Fruit fly (Drosophila melanogaster) whole organism, embryonic: ENCODE measurements around the gene CG43198.

Experiments used
- B-H1 ChIP-seq: fragments of 200-800 bp; sonication (Bioruptor generic); IDR thresholded peaks from 3 replicates; pipeline ENCODE4 v1.3.6; 2022; ENCODE audit warnings: missing biosample characterization, missing genetic modification characterization
- CG15073 ChIP-seq: fragments of 200-800 bp; sonication (Bioruptor generic); optimal IDR thresholded peaks from 2 replicates; lab custom pipeline; 2016; ENCODE audit warnings: missing biosample characterization, missing genetic modification characterization
- CG18599 ChIP-seq: fragments of 200-800 bp; sonication (Bioruptor generic); optimal IDR thresholded peaks from 3 replicates; lab custom pipeline; 2017; ENCODE audit warnings: missing biosample characterization, missing genetic modification characterization, mild to moderate bottlenecking, moderate library complexity, missing genetic modification reagents
- CG2116 ChIP-seq: fragments of 200-800 bp; sonication (Bioruptor generic); optimal IDR thresholded peaks from 3 replicates; lab custom pipeline; 2018; ENCODE audit warnings: missing biosample characterization, mild to moderate bottlenecking, missing genetic modification characterization
- CG2889 ChIP-seq: fragments of 200-800 bp; sonication (Bioruptor generic); IDR thresholded peaks from 3 replicates; pipeline ENCODE4 v1.3.6; 2022; ENCODE audit warnings: missing biosample characterization, missing genetic modification characterization
- CG30431 ChIP-seq: fragments of 200-800 bp; sonication (Bioruptor generic); optimal IDR thresholded peaks from 2 replicates; lab custom pipeline; 2017; ENCODE audit warnings: missing biosample characterization, missing genetic modification characterization
- CG4328 ChIP-seq: fragments of 200-800 bp; sonication (Bioruptor generic); optimal IDR thresholded peaks from 3 replicates; lab custom pipeline; 2017; ENCODE audit warnings: missing biosample characterization, missing genetic modification reagents, missing genetic modification characterization
- CG6689 ChIP-seq: fragments of 200-800 bp; sonication (Bioruptor generic); IDR thresholded peaks from 2 replicates; pipeline ENCODE4 v1.3.6; 2022; ENCODE audit warnings: missing biosample characterization, missing genetic modification characterization
- CG8281 ChIP-seq: fragments of 200-800 bp; sonication (Bioruptor generic); optimal IDR thresholded peaks from 2 replicates; lab custom pipeline; 2018; ENCODE audit warnings: missing biosample characterization, mild to moderate bottlenecking, missing genetic modification characterization, moderate library complexity
- CG8924 ChIP-seq: fragments of 200-800 bp; optimal IDR thresholded peaks from 3 replicates; lab custom pipeline; 2019; ENCODE audit warnings: missing biosample characterization, mild to moderate bottlenecking, missing genetic modification characterization, moderate library complexity
- CTCF ChIP-seq: fragments of 200-800 bp; sonication (Bioruptor generic); optimal IDR thresholded peaks from 2 replicates; lab custom pipeline; 2017; ENCODE audit warnings: missing biosample characterization, mild to moderate bottlenecking, missing genetic modification characterization, moderate library complexity
- Dbx ChIP-seq: fragments of 200-800 bp; sonication (Bioruptor generic); IDR thresholded peaks from 3 replicates; pipeline ENCODE4 v1.3.6; 2022; ENCODE audit warnings: missing biosample characterization, missing genetic modification characterization
- Dfd ChIP-seq, 2 experiments: fragments of >200 bp; optimal IDR thresholded peaks; 2 replicates each; lab custom pipeline; 2017; ENCODE audit warnings: missing biosample characterization in 2 of 2, missing genetic modification characterization in 2 of 2
- Dref ChIP-seq: fragments of 200-800 bp; sonication (Bioruptor generic); IDR thresholded peaks from 2 replicates; pipeline ENCODE4 v1.3.6; 2022; ENCODE audit warnings: missing biosample characterization, missing genetic modification characterization
- Drgx ChIP-seq: fragments of 200-800 bp; sonication (Bioruptor generic); IDR thresholded peaks from 2 replicates; pipeline ENCODE4 v1.3.6; 2022; ENCODE audit warnings: missing biosample characterization, missing genetic modification characterization
- Ets65A ChIP-seq: fragments of 200-800 bp; sonication (Bioruptor generic); peaks from one replicate; lab custom pipeline; 2016; ENCODE audit warnings: missing biosample characterization, missing genetic modification characterization
- HLHmδ ChIP-seq: fragments of 200-800 bp; sonication (Bioruptor generic); optimal IDR thresholded peaks from 2 replicates; lab custom pipeline; 2018; ENCODE audit warnings: missing biosample characterization, mild to moderate bottlenecking, missing genetic modification characterization, moderate library complexity
- HmgZ ChIP-seq: fragments of 200-800 bp; sonication (Bioruptor generic); optimal IDR thresholded peaks from 2 replicates; lab custom pipeline; 2018; ENCODE audit warnings: missing biosample characterization, mild to moderate bottlenecking, missing genetic modification characterization
- Lhr ChIP-seq: fragments of 200-800 bp; sonication (Bioruptor generic); optimal IDR thresholded peaks from 3 replicates; lab custom pipeline; 2017; ENCODE audit warnings: mild to moderate bottlenecking, missing biosample characterization, missing genetic modification reagents, missing genetic modification characterization
- NC2α ChIP-seq: fragments of 200-800 bp; sonication (Bioruptor generic); optimal IDR thresholded peaks from 2 replicates; lab custom pipeline; 2016; ENCODE audit warnings: missing biosample characterization, missing genetic modification characterization
- Neu2 ChIP-seq: fragments of 200-800 bp; sonication (Bioruptor generic); optimal IDR thresholded peaks from 3 replicates; lab custom pipeline; 2016; ENCODE audit warnings: missing biosample characterization, missing genetic modification characterization, borderline replicate concordance
- NfI ChIP-seq: fragments of 200-800 bp; sonication (Bioruptor generic); optimal IDR thresholded peaks from 3 replicates; lab custom pipeline; 2018; ENCODE audit warnings: missing biosample characterization, mild to moderate bottlenecking, missing genetic modification characterization, moderate library complexity
- Opbp ChIP-seq: fragments of 200-800 bp; sonication (Bioruptor generic); IDR thresholded peaks from 3 replicates; pipeline ENCODE4 v1.3.6; 2022; ENCODE audit warnings: missing biosample characterization, missing genetic modification characterization; ENCODE audit not compliant: partially characterized antibody
- chinmo ChIP-seq: fragments of 200-800 bp; sonication (Bioruptor generic); IDR thresholded peaks from 4 replicates; pipeline ENCODE4 v1.3.6; 2022; ENCODE audit warnings: missing biosample characterization, missing genetic modification characterization; ENCODE audit not compliant: partially characterized antibody
- esg ChIP-seq: fragments of 200-800 bp; sonication (Bioruptor generic); conservative IDR thresholded peaks from 2 replicates; pipeline ENCODE4 v1.3.6; 2022; ENCODE audit warnings: missing biosample characterization, missing genetic modification characterization
- exex ChIP-seq: fragments of 200-800 bp; sonication (Bioruptor generic); optimal IDR thresholded peaks from 4 replicates; lab custom pipeline; 2018; ENCODE audit warnings: missing biosample characterization, mild to moderate bottlenecking, missing genetic modification characterization, moderate library complexity
- fd3F ChIP-seq: fragments of 200-800 bp; sonication (Bioruptor generic); optimal IDR thresholded peaks from 2 replicates; lab custom pipeline; 2018; ENCODE audit warnings: missing biosample characterization, mild to moderate bottlenecking, missing genetic modification characterization, moderate library complexity
- fu2 ChIP-seq: fragments of 200-800 bp; sonication (Bioruptor generic); optimal IDR thresholded peaks from 2 replicates; lab custom pipeline; 2016; ENCODE audit warnings: missing biosample characterization, missing genetic modification characterization
- grau ChIP-seq: fragments of 200-800 bp; optimal IDR thresholded peaks from 3 replicates; lab custom pipeline; 2019; ENCODE audit warnings: missing biosample characterization, mild to moderate bottlenecking, missing genetic modification characterization, moderate library complexity
- jigr1 ChIP-seq: fragments of 200-800 bp; sonication (Bioruptor generic); IDR thresholded peaks from 3 replicates; pipeline ENCODE4 v1.3.6; 2022; ENCODE audit warnings: missing biosample characterization, missing genetic modification characterization
- lab ChIP-seq: fragments of 200-800 bp; sonication (Bioruptor generic); optimal IDR thresholded peaks from 3 replicates; lab custom pipeline; 2017; ENCODE audit warnings: missing biosample characterization, missing genetic modification characterization, mild to moderate bottlenecking, moderate library complexity, missing genetic modification reagents
- pan ChIP-seq, 4 experiments: fragments of >200 bp in 3 of 4; fragments of 200-800 bp in 1 of 4; sonication (Bioruptor generic) in 1 of 4; optimal IDR thresholded peaks in 3 of 4; IDR thresholded peaks in 1 of 4; 2 replicates each; pipeline versions ENCODE4 v1.3.6 to Lab custom; 2017 to 2022; ENCODE audit warnings: missing biosample characterization in 2 of 4, missing genetic modification characterization in 2 of 4, mixed read lengths in 1 of 4
- scrt ChIP-seq: fragments of 200-800 bp; sonication (Bioruptor generic); optimal IDR thresholded peaks from 2 replicates; lab custom pipeline; 2018; ENCODE audit warnings: missing biosample characterization, mild to moderate bottlenecking, missing genetic modification characterization, moderate library complexity
- sens ChIP-seq: fragments of 200-800 bp; sonication (Bioruptor generic); peaks from one replicate; lab custom pipeline; 2016; ENCODE audit warnings: missing biosample characterization, missing genetic modification characterization
- tup ChIP-seq: fragments of 200-800 bp; sonication (Bioruptor generic); optimal IDR thresholded peaks from 2 replicates; lab custom pipeline; 2016; ENCODE audit warnings: missing biosample characterization, mild to moderate bottlenecking, missing genetic modification characterization, moderate library complexity
- zfh2 ChIP-seq: fragments of 200-800 bp; sonication (Bioruptor generic); optimal IDR thresholded peaks from 2 replicates; lab custom pipeline; 2016; ENCODE audit warnings: missing biosample characterization, missing genetic modification characterization

CG43198 gene

DNA sequence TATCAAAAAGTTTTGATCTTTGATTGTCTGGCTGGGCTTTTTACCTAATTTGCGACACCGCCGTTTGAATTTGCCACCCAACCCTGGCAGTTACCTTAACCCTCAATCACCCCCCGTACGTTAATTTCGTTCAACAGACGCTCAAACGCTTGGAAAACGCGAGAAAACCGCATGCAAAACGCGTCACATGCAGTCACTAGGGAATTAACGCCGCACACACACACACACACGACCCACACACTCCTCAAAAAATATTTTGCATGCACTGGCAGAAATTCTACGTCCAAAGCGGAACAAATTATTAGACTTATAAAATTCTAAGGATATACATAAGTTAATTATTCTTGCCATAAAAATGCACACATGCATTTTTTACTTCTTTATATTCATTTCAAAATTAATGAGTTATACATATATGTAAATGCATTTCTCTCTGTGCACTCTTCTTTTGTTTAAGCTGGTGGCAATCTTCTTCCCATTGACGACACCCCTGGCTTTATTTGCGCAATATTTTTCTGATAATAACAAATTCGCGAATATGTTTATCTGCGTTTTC lies 22.1 kb upstream of the CG43198 start (continued):
- TF ChIP-seq grau (tag; lab: Kevin White, UChicago) (peak; percentile 15), NC2α (GFP tag; lab: Kevin White, UChicago) (no peak), fd3F (GFP tag; lab: Kevin White, UChicago) (no peak), Dfd (GFP tag; optimal IDR thresholded peaks at IDR 0.05; lab: Kevin White, UChicago) (no peak), lab (GFP tag; lab: Kevin White, UChicago) (peak; percentile 2), HLHmδ (no peak), CG4328 (GFP tag; lab: Kevin White, UChicago) (no peak), pan (optimal IDR thresholded peaks at IDR 0.05; lab: Kevin White, UChicago) (no peak), pan (GFP tag; optimal IDR thresholded peaks at IDR 0.05 in 1 of 2, IDR thresholded peaks at IDR 0.05 in 1 of 2) (no peak), Neu2 (no peak), CG30431 (GFP tag; lab: Kevin White, UChicago) (no peak), Opbp (GFP tag; lab: Robert Waterston, UW) (no peak), CG18599 (GFP tag; lab: Kevin White, UChicago) (peak; percentile 39), chinmo (GFP tag; lab: Robert Waterston, UW) (no peak), jigr1 (GFP tag; lab: Robert Waterston, UW) (no peak), Dref (GFP tag; lab: Robert Waterston, UW) (no peak), esg (GFP tag; lab: Robert Waterston, UW) (no peak)

dm6 chrX:7466328-7466727 lies 13.2 kb upstream of the CG43198 start:
- TF ChIP-seq Ets65A (GFP tag; lab: Kevin White, UChicago), result peak; percentile 67
- TF ChIP-seq CTCF (GFP tag; lab: Kevin White, UChicago), result peak; percentile 77
- TF ChIP-seq B-H1, result no peak

- TF ChIP-seq Dbx (no peak), CG8281 (tag; lab: Kevin White, UChicago) (peak; percentile 91), sens (peak; percentile 13), Ets65A (GFP tag; lab: Kevin White, UChicago) (peak; percentile 11)
These were observed 9.0 kb upstream of the CG43198 start for dm6 chrX:7462089-7462488.

DNA sequence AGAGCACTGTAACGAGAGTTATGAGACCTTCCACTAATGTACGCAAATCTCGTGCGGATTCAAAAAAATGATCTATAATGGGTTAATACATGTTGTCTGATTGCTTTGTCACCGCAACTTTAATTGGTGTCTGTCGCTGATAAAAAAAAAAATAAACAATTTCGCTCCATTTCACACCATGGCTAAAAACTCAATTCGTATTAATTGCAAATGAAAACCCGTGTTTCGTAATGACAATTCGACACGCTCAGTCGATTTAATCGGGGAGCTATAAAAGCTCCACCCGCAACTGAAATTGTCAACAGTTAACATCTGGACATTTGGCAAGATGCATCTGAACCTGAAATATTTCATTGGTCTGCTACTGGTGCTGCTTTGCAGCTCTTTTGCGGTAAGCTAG lies 1.2 kb downstream of the CG43198 start, which contains the start of gene CG11368:
TSS of gene CG11368 (plus strand) at position 301 of the 400 bp plus-strand sequence.
- no peak for TF ChIP-seq scrt (GFP tag; lab: Kevin White, UChicago)
- TF ChIP-seq HmgZ (tag; lab: Kevin White, UChicago), result no peak
- no peak for TF ChIP-seq CG2889 (GFP tag; lab: Robert Waterston, UW)
- TF ChIP-seq fu2 (GFP tag; lab: Kevin White, UChicago), result no peak
- no peak for TF ChIP-seq exex (tag; lab: Kevin White, UChicago)
- TF ChIP-seq NfI, result no peak
- no peak for TF ChIP-seq Lhr (GFP tag; lab: Kevin White, UChicago)
- TF ChIP-seq CG2116, result no peak
- TF ChIP-seq CG15073 (GFP tag; lab: Kevin White, UChicago), result no peak
- TF ChIP-seq CG8924 (tag; lab: Kevin White, UChicago), result no peak
- TF ChIP-seq tup, result no peak
- TF ChIP-seq Drgx, result no peak
- no peak for TF ChIP-seq zfh2 (GFP tag; lab: Kevin White, UChicago)
- TF ChIP-seq CG6689, result no peak
